Worm (Caenorhabditis elegans) whole organism, L1 larva: ENCODE data around the gene mxl-3.

Experiments used
- C34B4.2 ChIP-seq: sonication (generic microtip); optimal IDR thresholded peaks from 2 replicates; lab custom pipeline; 2017; ENCODE audit warnings: mild to moderate bottlenecking, missing genetic modification characterization, missing compliant biosample characterization
- F16B12.6 ChIP-seq: fragments of 150-350 bp; optimal IDR thresholded peaks from 2 replicates; lab custom pipeline; 2014; ENCODE audit warnings: missing biosample characterization, missing genetic modification characterization
- Y116A8C.19 ChIP-seq: sonication (generic microtip); optimal IDR thresholded peaks from 2 replicates; lab custom pipeline; 2016; ENCODE audit warnings: missing compliant biosample characterization, missing genetic modification characterization, borderline replicate concordance
- aha-1 ChIP-seq: fragments of 150-350 bp; optimal IDR thresholded peaks from 2 replicates; lab custom pipeline; 2014; ENCODE audit warnings: missing biosample characterization, missing genetic modification characterization
- alr-1 ChIP-seq: fragments of 200-800 bp; sonication (Bioruptor generic); optimal IDR thresholded peaks from 2 replicates; lab custom pipeline; 2018; ENCODE audit warnings: borderline replicate concordance, mild to moderate bottlenecking, missing genetic modification characterization, missing compliant biosample characterization
- aly-2 ChIP-seq: fragments of 150-350 bp; optimal IDR thresholded peaks from 2 replicates; lab custom pipeline; 2014; ENCODE audit warnings: missing biosample characterization, missing genetic modification characterization
- ama-1 ChIP-seq: fragments of 150-350 bp; optimal IDR thresholded peaks from 2 replicates; lab custom pipeline; 2014
- ceh-88 ChIP-seq: fragments of 200-800 bp; sonication (Bioruptor generic); IDR thresholded peaks from 2 replicates; pipeline ENCODE4 v1.3.6; 2022; ENCODE audit warnings: missing genetic modification characterization, missing compliant biosample characterization
- ces-1 ChIP-seq: fragments of 150-350 bp; optimal IDR thresholded peaks from 2 replicates; lab custom pipeline; 2014; ENCODE audit warnings: missing biosample characterization, missing genetic modification reagents, missing genetic modification characterization
- dpl-1 ChIP-seq, 3 experiments: fragments of 150-350 bp in 2 of 3; sonication (generic microtip) in 1 of 3; optimal IDR thresholded peaks; 2 replicates each; lab custom pipeline; 2014 to 2017; ENCODE audit warnings: missing biosample characterization in 3 of 3, missing genetic modification characterization in 3 of 3, missing genetic modification reagents in 3 of 3
- efl-1 ChIP-seq, 4 experiments: fragments of 150-350 bp; optimal IDR thresholded peaks in 3 of 4; peaks in 1 of 4; 1 replicate in 1 of 4; 2 replicates in 3 of 4; lab custom pipeline; 2014; ENCODE audit warnings: missing biosample characterization in 2 of 4, missing genetic modification characterization in 2 of 4, missing genetic modification reagents in 2 of 4
- egl-13 ChIP-seq: sonication (generic microtip); optimal IDR thresholded peaks from 2 replicates; lab custom pipeline; 2016; ENCODE audit warnings: missing genotype, missing genetic modification reagents, missing genetic modification characterization, missing compliant biosample characterization
- egl-27 ChIP-seq, 2 experiments: fragments of 150-350 bp in 1 of 2; sonication (generic microtip); optimal IDR thresholded peaks; 3 replicates each; lab custom pipeline; 2017 to 2018; ENCODE audit warnings: missing biosample characterization in 2 of 2, missing genetic modification characterization in 2 of 2, missing genetic modification reagents in 2 of 2
- elt-3 ChIP-seq, 6 experiments: fragments of 150-350 bp in 1 of 6; sonication (generic microtip); optimal IDR thresholded peaks; 2 replicates each; lab custom pipeline; 2017 to 2018; ENCODE audit warnings: missing biosample characterization in 6 of 6, missing genetic modification characterization in 6 of 6, inconsistent platforms in 1 of 6
- ets-5 ChIP-seq: fragments of 200-800 bp; sonication (Bioruptor generic); IDR thresholded peaks from 2 replicates; pipeline ENCODE4 v1.3.6; 2022; ENCODE audit warnings: missing genetic modification characterization, missing compliant biosample characterization
- fkh-10 ChIP-seq: sonication (generic microtip); optimal IDR thresholded peaks from 2 replicates; lab custom pipeline; 2017; ENCODE audit warnings: missing biosample characterization, missing genetic modification reagents, missing genetic modification characterization
- fkh-4 ChIP-seq: sonication (generic microtip); optimal IDR thresholded peaks from 2 replicates; lab custom pipeline; 2016; ENCODE audit warnings: missing compliant biosample characterization, missing genetic modification characterization, borderline replicate concordance
- fkh-8 ChIP-seq: sonication (generic microtip); optimal IDR thresholded peaks from 2 replicates; lab custom pipeline; 2016; ENCODE audit warnings: mild to moderate bottlenecking, missing genetic modification characterization, missing compliant biosample characterization
- fos-1 ChIP-seq: fragments of 150-350 bp; optimal IDR thresholded peaks from 2 replicates; lab custom pipeline; 2014; ENCODE audit warnings: missing biosample characterization, missing genetic modification characterization
- grh-1 ChIP-seq: fragments of 200-800 bp; sonication (Bioruptor generic); IDR thresholded peaks from 2 replicates; pipeline ENCODE4 v1.3.6; 2022; ENCODE audit warnings: missing genetic modification reagents, missing genetic modification characterization, missing compliant biosample characterization
- hlh-4 ChIP-seq: sonication (generic microtip); optimal IDR thresholded peaks from 2 replicates; lab custom pipeline; 2016; ENCODE audit warnings: mild to moderate bottlenecking, missing genetic modification characterization, missing compliant biosample characterization
- hpl-2 ChIP-seq: fragments of 150-350 bp; optimal IDR thresholded peaks from 2 replicates; lab custom pipeline; 2014; ENCODE audit warnings: missing biosample characterization, missing genetic modification reagents, missing genetic modification characterization
- isw-1 ChIP-seq: fragments of 200-800 bp; sonication (Bioruptor generic); IDR thresholded peaks from 2 replicates; pipeline ENCODE4 v1.3.6; 2022; ENCODE audit warnings: missing genetic modification characterization, missing compliant biosample characterization
- lin-13 ChIP-seq: fragments of 150-350 bp; optimal IDR thresholded peaks from 2 replicates; lab custom pipeline; 2014; ENCODE audit warnings: missing biosample characterization, missing genetic modification reagents, missing genetic modification characterization
- lir-3 ChIP-seq: sonication (generic microtip); optimal IDR thresholded peaks from 2 replicates; lab custom pipeline; 2016; ENCODE audit warnings: mild to moderate bottlenecking, missing genetic modification characterization, moderate library complexity, missing compliant biosample characterization; ENCODE audit not compliant: poor library complexity
- lsy-2 ChIP-seq, 2 experiments: fragments of 150-350 bp; optimal IDR thresholded peaks; 2 replicates each; lab custom pipeline; 2014; ENCODE audit warnings: missing biosample characterization in 2 of 2, missing genetic modification characterization in 2 of 2
- mab-9 ChIP-seq: fragments of 200-800 bp; sonication (Bioruptor generic); IDR thresholded peaks from 2 replicates; pipeline ENCODE4 v1.3.6; 2022; ENCODE audit warnings: missing genetic modification reagents, missing genetic modification characterization, missing compliant biosample characterization
- mef-2 ChIP-seq: fragments of 150-350 bp; optimal IDR thresholded peaks from 2 replicates; lab custom pipeline; 2014; ENCODE audit warnings: missing biosample characterization, missing genetic modification characterization
- mep-1 ChIP-seq: fragments of 150-350 bp; optimal IDR thresholded peaks from 2 replicates; lab custom pipeline; 2014; ENCODE audit warnings: missing biosample characterization, missing genetic modification characterization
- nhr-11 ChIP-seq: fragments of 150-350 bp; optimal IDR thresholded peaks from 2 replicates; lab custom pipeline; 2014; ENCODE audit warnings: missing biosample characterization, missing genetic modification characterization
- nhr-12 ChIP-seq: sonication (generic microtip); optimal IDR thresholded peaks from 2 replicates; lab custom pipeline; 2017; ENCODE audit warnings: missing biosample characterization, missing genetic modification characterization
- nhr-20 ChIP-seq: sonication (generic microtip); optimal IDR thresholded peaks from 2 replicates; lab custom pipeline; 2016; ENCODE audit warnings: mild to moderate bottlenecking, missing genetic modification characterization, missing compliant biosample characterization
- nhr-237 ChIP-seq: fragments of 150-350 bp; optimal IDR thresholded peaks from 2 replicates; lab custom pipeline; 2014; ENCODE audit warnings: missing biosample characterization, missing genetic modification characterization
- nhr-76 ChIP-seq: sonication (generic microtip); optimal IDR thresholded peaks from 2 replicates; lab custom pipeline; 2017; ENCODE audit warnings: missing biosample characterization, missing genetic modification characterization
- nhr-77 ChIP-seq: fragments of 150-350 bp; optimal IDR thresholded peaks from 2 replicates; lab custom pipeline; 2014; ENCODE audit warnings: missing biosample characterization, missing genetic modification characterization
- nhr-84 ChIP-seq: sonication (generic microtip); optimal IDR thresholded peaks from 2 replicates; lab custom pipeline; 2017; ENCODE audit warnings: missing biosample characterization, missing genetic modification characterization
- rnt-1 ChIP-seq: sonication (generic microtip); optimal IDR thresholded peaks from 2 replicates; lab custom pipeline; 2016; ENCODE audit warnings: mild to moderate bottlenecking, missing genetic modification characterization, moderate library complexity, missing compliant biosample characterization
- snpc-4 ChIP-seq: fragments of 150-350 bp; optimal IDR thresholded peaks from 2 replicates; lab custom pipeline; 2014; ENCODE audit warnings: missing biosample characterization, missing genetic modification characterization
- snu-23 ChIP-seq: sonication (generic microtip); optimal IDR thresholded peaks from 2 replicates; lab custom pipeline; 2016; ENCODE audit warnings: missing genetic modification characterization, missing compliant biosample characterization
- sox-4 ChIP-seq: sonication (generic microtip); optimal IDR thresholded peaks from 2 replicates; lab custom pipeline; 2016; ENCODE audit warnings: missing genetic modification characterization, missing compliant biosample characterization
- sptf-1 ChIP-seq: fragments of 150-350 bp; optimal IDR thresholded peaks from 2 replicates; lab custom pipeline; 2014; ENCODE audit warnings: missing biosample characterization, missing genetic modification characterization
- tbx-2 ChIP-seq: sonication (generic microtip); optimal IDR thresholded peaks from 2 replicates; lab custom pipeline; 2016; ENCODE audit warnings: missing genetic modification characterization, missing compliant biosample characterization
- unc-30 ChIP-seq: sonication (generic microtip); optimal IDR thresholded peaks from 2 replicates; lab custom pipeline; 2017; ENCODE audit warnings: missing biosample characterization, missing genetic modification characterization
- unc-86 ChIP-seq: sonication (generic microtip); optimal IDR thresholded peaks from 2 replicates; lab custom pipeline; 2016; ENCODE audit warnings: missing genetic modification characterization, missing compliant biosample characterization
- vab-15 ChIP-seq: sonication (generic microtip); optimal IDR thresholded peaks from 2 replicates; lab custom pipeline; 2017; ENCODE audit warnings: missing genotype, mild to moderate bottlenecking, missing genetic modification characterization, missing compliant biosample characterization
- xbp-1 ChIP-seq: sonication (generic microtip); optimal IDR thresholded peaks from 2 replicates; lab custom pipeline; 2016; ENCODE audit warnings: missing genetic modification characterization, missing compliant biosample characterization
- zag-1 ChIP-seq: fragments of 150-350 bp; optimal IDR thresholded peaks from 2 replicates; lab custom pipeline; 2014; ENCODE audit warnings: missing biosample characterization, missing genetic modification characterization
- zip-4 ChIP-seq: fragments of 200-800 bp; sonication (Bioruptor generic); optimal IDR thresholded peaks from 2 replicates; lab custom pipeline; 2018; ENCODE audit warnings: mild to moderate bottlenecking, missing genetic modification characterization, moderate library complexity, missing compliant biosample characterization
- ztf-11 ChIP-seq, 2 experiments: sonication (generic microtip); optimal IDR thresholded peaks; 2 replicates each; lab custom pipeline; 2016 to 2017; ENCODE audit warnings: missing genetic modification characterization in 2 of 2, missing biosample characterization in 1 of 2, missing compliant biosample characterization in 1 of 2
- ztf-4 ChIP-seq: fragments of 150-350 bp; optimal IDR thresholded peaks from 2 replicates; lab custom pipeline; 2014; ENCODE audit warnings: missing biosample characterization, missing genetic modification characterization

The mxl-3 gene

DNA sequence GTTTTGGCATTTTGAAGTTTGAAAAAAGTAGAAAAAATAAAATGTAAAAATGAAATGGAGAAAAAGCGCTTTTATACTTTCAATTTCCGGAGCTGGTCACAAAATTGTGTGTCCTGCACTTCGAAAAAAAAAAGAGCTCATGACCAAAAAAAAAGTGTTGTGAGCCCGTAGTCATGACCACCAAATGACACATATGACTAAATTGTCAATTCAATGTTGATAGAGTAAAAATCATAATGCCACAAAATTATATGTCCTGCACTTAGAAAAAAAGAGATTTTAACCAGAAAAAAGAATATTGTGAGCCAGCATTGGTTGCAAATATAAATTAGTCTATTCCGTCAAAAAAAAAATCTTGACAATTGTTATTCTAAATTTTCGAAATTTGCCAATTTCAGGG lies 48.6 kb upstream of the mxl-3 start, which contains the start of gene F02C12.2:
Gene F02C12.2, minus strand, starts transcription at position 101 of the 400 bp plus-strand sequence.
- TF ChIP-seq lsy-2 (tag; optimal IDR thresholded peaks at IDR 0.05; lab: Kevin White, UChicago) (no peak), fkh-8 (tag; lab: Kevin White, UChicago) (peak; percentile 53)
- TF ChIP-seq, all 84 proteins: peak for 1

DNA sequence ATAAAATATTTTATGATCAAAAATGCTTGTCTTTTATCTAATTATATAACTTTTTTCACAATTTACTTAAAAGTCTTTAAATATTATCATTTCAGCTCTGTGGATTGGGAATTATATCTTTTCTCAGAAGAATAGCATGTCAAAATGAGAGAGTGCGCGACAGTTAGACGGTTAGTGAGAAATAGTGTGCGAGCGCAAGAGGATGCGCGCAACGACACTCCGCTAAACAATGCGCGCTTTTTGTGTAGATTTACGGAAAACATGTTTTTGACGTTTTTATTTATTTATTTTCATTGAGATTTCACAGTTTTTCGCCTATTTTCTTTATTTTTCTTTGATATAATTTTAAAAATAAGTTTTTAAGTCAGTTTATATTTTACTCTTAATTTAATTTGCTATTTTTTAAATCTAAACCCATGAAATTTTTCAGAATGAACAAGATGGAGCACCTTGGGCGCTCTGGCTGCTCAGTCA lies 46.0 kb upstream of the mxl-3 start, which contains the start of gene F02C12.3:
Gene F02C12.3, plus strand, starts transcription at position 424 of the 474 bp plus-strand sequence.
- TF ChIP-seq isw-1 (GFP tag; lab: Robert Waterston, UW) (peak; percentile 89), aha-1 (no peak), unc-30 (no peak), C34B4.2 (tag; lab: Kevin White, UChicago) (no peak), sox-4 (tag; lab: Kevin White, UChicago) (peak; percentile 73), fkh-4 (tag; lab: Kevin White, UChicago) (peak; percentile 3), F16B12.6 (tag; lab: Kevin White, UChicago) (peak; percentile 35), mef-2 (tag; lab: Kevin White, UChicago) (peak; percentile 81), alr-1 (tag; lab: Kevin White, UChicago) (no peak), sptf-1 (tag; lab: Kevin White, UChicago) (no peak), hpl-2 (peak; percentile 85), lir-3 (tag; lab: Kevin White, UChicago) (peak; percentile 80), ceh-88 (GFP tag; lab: Robert Waterston, UW) (peak; percentile 71), zip-4 (GFP tag; lab: Kevin White, UChicago) (peak; percentile 72), fkh-10 (GFP tag; lab: Kevin White, UChicago) (no peak), nhr-84 (no peak), egl-13 (tag; lab: Kevin White, UChicago) (peak; percentile 88), lin-13 (GFP tag; lab: Kevin White, UChicago) (peak; percentile 78), nhr-11 (peak; percentile 73), tbx-2 (tag; lab: Kevin White, UChicago) (peak; percentile 94), mep-1 (peak; percentile 91), nhr-12 (tag; lab: Kevin White, UChicago) (no peak), vab-15 (tag; lab: Kevin White, UChicago) (no peak), ces-1 (GFP tag; lab: Kevin White, UChicago) (no peak), ztf-4 (peak; percentile 60), unc-86 (tag; lab: Kevin White, UChicago) (peak; percentile 89), ama-1 (lab: Kevin White, UChicago) (peak; percentile 9), aly-2 (tag; lab: Kevin White, UChicago) (peak; percentile 68), efl-1 (optimal IDR thresholded peaks at IDR 0.05; lab: Kevin White, UChicago) (peak; percentile 83 to 91), efl-1 (GFP tag; optimal IDR thresholded peaks at IDR 0.05 in 1 of 2; lab: Kevin White, UChicago) (peak; percentile 65 to 97), ets-5 (GFP tag; lab: Robert Waterston, UW) (no peak), dpl-1 (GFP tag; optimal IDR thresholded peaks at IDR 0.05; lab: Kevin White, UChicago) (peak; percentile 59 to 68 (median 66)), elt-3 (tag; optimal IDR thresholded peaks at IDR 0.05; lab: Kevin White, UChicago) (peak in 3 of 6 experiments; percentile 17 to 89 (median 81)), hlh-4 (no peak), Y116A8C.19 (no peak), rnt-1 (tag; lab: Kevin White, UChicago) (peak; percentile 91), nhr-237 (tag; lab: Kevin White, UChicago) (peak; percentile 66), snu-23 (GFP tag; lab: Kevin White, UChicago) (peak; percentile 97), fkh-8 (tag; lab: Kevin White, UChicago) (peak; percentile 79), nhr-20 (peak; percentile 98), fos-1 (tag; lab: Kevin White, UChicago) (peak; percentile 83), nhr-77 (tag; lab: Kevin White, UChicago) (peak; percentile 21), zag-1 (no peak), egl-27 (tag; optimal IDR thresholded peaks at IDR 0.05; lab: Kevin White, UChicago) (peak in 1 of 2 experiments; percentile 42), mab-9 (GFP tag; lab: Robert Waterston, UW) (peak; percentile 73), grh-1 (GFP tag; lab: Robert Waterston, UW) (peak; percentile 98), xbp-1 (tag; lab: Kevin White, UChicago) (peak; percentile 93), nhr-76 (tag; lab: Kevin White, UChicago) (no peak), snpc-4 (peak; percentile 73), ztf-11 (tag; optimal IDR thresholded peaks at IDR 0.05; lab: Kevin White, UChicago) (peak in 1 of 2 experiments; percentile 75)
